Fruit fly (Drosophila melanogaster) whole organism, larva: ENCODE data around the gene CG17896.

ENCODE experiments used
- noc ChIP-seq: fragments of 200-800 bp; sonication (Bioruptor generic); optimal IDR thresholded peaks from 3 replicates; lab custom pipeline; 2019; ENCODE audit warnings: missing biosample characterization, mild to moderate bottlenecking, missing genetic modification characterization, moderate library complexity

The CG17896 gene

DNA sequence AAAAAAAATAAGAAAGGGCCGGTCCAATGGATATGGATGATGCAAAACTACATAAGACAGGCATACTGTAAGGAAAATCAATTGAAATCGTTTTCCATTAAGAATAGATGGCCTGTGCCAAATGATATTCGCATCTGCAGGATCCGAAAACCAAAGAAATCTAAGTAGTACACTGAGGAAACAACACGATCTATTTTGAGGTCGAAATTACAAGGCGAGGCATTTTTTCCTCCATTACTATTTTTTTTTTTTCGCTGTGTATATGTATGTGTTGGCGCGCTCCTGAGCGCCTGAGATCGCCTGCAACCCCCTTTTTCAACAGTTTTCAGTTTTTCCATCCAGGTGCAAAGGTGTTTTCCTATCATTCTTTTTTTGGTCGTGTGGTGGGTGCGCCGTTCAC lies 29.4 kb downstream of the CG17896 start:
- no peak for TF ChIP-seq noc (tag; lab: Kevin White, UChicago)

DNA sequence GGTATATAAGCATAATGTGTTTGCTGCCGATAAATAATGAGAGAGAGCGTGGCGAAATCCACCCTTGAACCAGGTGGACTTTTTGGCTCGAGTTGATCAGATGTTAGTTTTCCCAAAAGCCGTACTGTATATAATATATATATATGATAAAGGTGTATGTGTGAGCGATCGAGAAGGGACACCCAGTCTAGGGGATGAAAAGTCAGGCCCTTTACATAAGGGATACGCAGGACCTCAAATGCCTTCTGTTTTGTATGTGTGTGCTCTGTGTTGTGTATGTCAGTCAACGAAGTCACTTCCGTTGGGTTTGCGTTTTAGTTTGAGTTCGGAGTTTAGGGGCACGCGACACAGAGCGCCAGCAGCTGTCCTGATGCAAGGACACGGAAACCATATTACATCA lies 32.8 kb downstream of the CG17896 start, which contains the start of gene ase:
TSS of gene ase (plus strand) at position 301 of the 400 bp plus-strand sequence.
- no peak for TF ChIP-seq noc (tag; lab: Kevin White, UChicago)

DNA sequence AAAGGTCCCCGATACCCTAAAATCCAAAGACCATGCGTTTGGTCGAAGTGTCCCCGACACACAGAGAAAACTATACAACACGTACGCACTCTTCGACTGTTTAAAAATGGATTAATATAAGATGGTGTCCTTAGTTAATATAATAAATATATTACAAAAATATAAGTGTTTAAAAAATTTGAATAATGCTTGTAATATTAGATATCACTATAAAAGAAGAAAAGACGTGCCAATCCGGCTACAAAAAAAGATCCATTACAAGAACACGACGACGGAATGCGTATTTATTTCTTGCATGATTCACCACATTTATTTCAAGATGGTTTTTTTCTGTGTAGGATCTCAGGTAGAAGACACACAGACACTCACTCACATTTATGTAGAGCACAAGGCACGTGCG lies 35.5 kb downstream of the CG17896 start:
- TF ChIP-seq noc (tag; lab: Kevin White, UChicago): no peak

DNA sequence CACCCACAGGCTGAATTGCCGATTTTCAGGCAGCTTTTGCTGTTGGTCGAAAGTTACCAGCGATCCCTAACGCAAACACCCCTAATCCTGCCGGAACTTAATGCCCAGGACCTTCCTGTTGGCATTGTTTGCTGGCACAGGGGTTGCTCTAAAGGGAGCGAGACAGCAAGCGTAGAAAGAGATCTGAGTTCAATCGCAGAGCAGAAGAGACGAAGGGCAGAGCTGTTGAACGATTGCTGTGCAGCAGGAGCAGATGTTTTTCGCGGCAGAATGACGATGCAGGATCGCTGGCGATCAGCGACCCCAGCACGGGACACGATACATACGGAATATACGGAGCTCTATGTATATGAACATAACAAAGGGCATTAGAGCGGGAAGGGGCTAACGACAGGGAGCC lies 36.3 kb downstream of the CG17896 start:
- no peak for TF ChIP-seq noc (tag; lab: Kevin White, UChicago)

DNA sequence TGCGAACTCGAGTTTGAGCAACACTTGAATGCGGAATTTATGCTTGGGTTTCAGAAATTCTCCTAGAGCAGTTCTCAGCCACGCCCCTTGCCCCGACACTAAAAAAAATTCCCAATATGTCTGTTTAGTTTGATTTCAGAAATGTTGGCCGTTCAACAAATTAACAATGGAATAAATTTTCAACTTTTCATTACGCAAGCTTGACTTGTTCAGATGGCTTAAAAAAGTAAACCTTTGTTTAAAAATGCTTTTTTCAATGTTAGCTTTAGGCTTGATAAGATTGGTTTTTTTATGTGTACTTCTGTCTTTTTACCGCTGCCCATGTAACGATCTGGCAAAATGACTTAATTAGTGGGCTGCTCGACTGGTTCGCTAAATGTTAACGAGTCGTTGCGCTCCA lies 40.6 kb downstream of the CG17896 start:
- no peak for TF ChIP-seq noc (tag; lab: Kevin White, UChicago)

DNA sequence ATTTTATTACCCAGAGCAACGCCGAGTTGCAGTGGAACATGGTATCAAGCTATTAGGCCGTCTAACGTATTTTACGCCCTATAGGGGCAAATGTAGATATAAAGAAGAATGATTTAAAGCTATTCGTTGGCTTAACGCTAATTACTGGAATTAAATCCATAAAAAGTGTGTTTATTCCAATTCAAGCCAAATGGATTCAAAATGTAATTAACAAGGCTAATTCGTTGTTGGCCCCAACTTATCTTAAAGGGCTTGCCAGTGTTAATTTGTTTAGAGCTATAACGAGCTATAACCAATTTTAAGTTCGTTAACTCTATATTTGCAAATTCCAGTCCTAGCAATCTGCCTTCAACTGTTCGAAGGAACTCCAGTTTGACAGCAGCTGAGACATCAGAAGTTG lies 44.3 kb downstream of the CG17896 start:
- no peak for TF ChIP-seq noc (tag; lab: Kevin White, UChicago)

DNA sequence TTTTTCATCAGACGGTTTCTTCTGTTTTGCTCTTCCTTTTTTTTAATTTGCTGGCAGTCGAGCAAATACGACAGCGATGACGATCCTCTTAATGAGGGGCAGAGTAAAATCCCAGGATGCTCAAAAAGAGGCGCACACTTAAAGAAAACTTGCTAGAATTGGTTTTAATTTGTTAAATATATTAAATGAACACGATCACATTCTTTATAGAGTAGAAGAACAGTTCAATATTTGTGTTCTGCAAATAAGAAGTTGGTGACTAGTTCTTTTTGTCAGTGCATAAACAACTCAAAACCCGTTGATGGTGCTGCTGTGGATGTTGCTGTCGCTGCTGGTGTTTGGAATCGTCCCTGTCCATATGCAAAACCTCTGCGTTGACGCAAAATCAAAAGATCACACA lies 45.0 kb downstream of the CG17896 start:
- TF ChIP-seq noc (tag; lab: Kevin White, UChicago): no peak

DNA sequence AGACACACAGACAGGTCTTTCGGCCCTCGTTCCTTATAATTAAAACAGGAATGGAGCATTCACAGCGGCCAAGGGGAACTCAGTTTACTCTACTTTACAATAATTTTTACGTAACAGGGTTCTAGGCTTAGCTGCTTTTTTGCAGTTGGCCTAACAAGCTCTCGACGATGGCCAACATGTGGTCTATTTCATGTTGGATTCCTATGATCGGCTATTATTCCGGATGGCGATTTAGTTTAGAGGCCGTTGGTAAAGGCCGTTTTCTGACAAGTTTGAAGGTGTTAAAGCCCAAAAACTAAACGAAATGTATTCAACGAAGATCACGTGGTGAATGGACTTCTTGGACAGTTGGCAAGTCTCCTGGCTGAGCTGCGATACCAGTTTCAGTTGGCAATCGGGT lies 47.3 kb downstream of the CG17896 start:
- TF ChIP-seq noc (tag; lab: Kevin White, UChicago): no peak

DNA sequence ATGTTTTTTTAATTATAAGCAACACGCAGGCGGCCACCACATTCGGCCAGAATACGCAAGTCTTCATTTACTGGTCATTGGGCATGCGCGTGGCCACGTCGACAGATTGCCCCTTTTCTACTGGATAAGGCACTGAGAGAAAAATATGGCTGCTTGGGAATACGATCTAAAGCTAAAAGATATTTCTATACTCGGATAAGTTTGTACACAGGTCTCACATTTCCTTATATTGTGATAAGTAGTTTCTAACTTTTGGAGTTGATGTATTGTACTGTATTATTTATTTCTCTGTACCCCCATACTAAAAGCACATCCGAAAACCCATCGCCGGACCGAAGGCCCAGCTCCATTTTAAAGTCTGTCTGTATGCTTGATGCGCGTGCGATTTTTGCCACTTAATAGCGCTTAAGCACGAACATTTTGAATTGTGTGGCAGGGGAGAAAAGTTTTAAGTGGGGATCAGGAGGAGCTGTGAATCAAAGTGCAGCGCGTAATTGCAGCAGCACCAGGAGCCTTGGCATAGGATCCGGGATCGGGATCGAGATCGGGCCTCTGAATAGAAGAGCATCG lies 49.2 kb downstream of the CG17896 start:
- TF ChIP-seq noc (tag; lab: Kevin White, UChicago): no peak

DNA sequence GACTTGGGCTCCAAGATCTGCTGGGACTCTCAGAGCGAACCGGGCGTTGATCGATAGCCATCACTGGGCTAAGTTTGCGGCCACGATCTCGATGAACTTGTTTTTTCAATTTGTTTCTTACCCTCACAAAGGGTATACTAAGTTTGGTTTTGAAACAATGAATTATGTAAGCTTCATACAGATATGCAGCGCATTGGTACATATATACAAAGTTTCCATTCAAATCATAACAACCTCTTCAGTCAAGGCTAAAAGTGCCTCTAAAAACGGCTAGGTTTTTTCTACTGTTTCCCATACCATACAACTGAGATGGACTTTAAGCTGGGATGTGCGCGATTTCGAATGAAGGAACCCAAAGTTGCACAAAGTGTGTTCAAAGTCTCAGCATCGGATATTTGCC lies 52.0 kb downstream of the CG17896 start:
- TF ChIP-seq noc (tag; lab: Kevin White, UChicago): no peak
